Worm (Caenorhabditis elegans) whole organism, early embryonic: Measurements from ENCODE around the gene cosa-1.

Source experiments
- B0310.2 ChIP-seq: sonication (generic microtip); optimal IDR thresholded peaks from 2 replicates; lab custom pipeline; 2016; ENCODE audit warnings: mild to moderate bottlenecking, missing genetic modification characterization, missing compliant biosample characterization
- F13C5.2 ChIP-seq: sonication (generic microtip); optimal IDR thresholded peaks from 2 replicates; lab custom pipeline; 2017; ENCODE audit warnings: mild to moderate bottlenecking, missing genetic modification characterization, inconsistent platforms, missing compliant biosample characterization
- aly-1 ChIP-seq: sonication (generic microtip); optimal IDR thresholded peaks from 2 replicates; lab custom pipeline; 2016; ENCODE audit warnings: missing genetic modification characterization, missing compliant biosample characterization
- ama-1 ChIP-seq: fragments of 150-350 bp; optimal IDR thresholded peaks from 2 replicates; lab custom pipeline; 2014
- ceh-13 ChIP-seq: fragments of 200-800 bp; sonication (Bioruptor generic); optimal IDR thresholded peaks from 2 replicates; lab custom pipeline; 2018; ENCODE audit warnings: mild to moderate bottlenecking, missing genetic modification characterization, missing compliant biosample characterization
- ceh-36 ChIP-seq: sonication (generic microtip); optimal IDR thresholded peaks from 2 replicates; lab custom pipeline; 2016; ENCODE audit warnings: missing genetic modification characterization, inconsistent platforms, missing compliant biosample characterization
- ets-7 ChIP-seq: sonication (generic microtip); optimal IDR thresholded peaks from 2 replicates; lab custom pipeline; 2016; ENCODE audit warnings: missing genotype, missing genetic modification characterization, missing compliant biosample characterization
- flt-1 ChIP-seq: fragments of 200-800 bp; sonication (Bioruptor generic); IDR thresholded peaks from 2 replicates; pipeline ENCODE4 v1.3.6; 2022; ENCODE audit warnings: missing genetic modification characterization, missing compliant biosample characterization
- hmbx-1 ChIP-seq: sonication (generic microtip); optimal IDR thresholded peaks from 2 replicates; lab custom pipeline; 2016; ENCODE audit warnings: mild to moderate bottlenecking, missing genetic modification characterization, missing compliant biosample characterization
- hmg-4 ChIP-seq: fragments of 200-800 bp; sonication (Bioruptor generic); optimal IDR thresholded peaks from 2 replicates; lab custom pipeline; 2018; ENCODE audit warnings: mild to moderate bottlenecking, missing genetic modification characterization, missing compliant biosample characterization
- hnd-1 ChIP-seq: sonication (generic microtip); optimal IDR thresholded peaks from 2 replicates; lab custom pipeline; 2016; ENCODE audit warnings: missing genetic modification characterization, missing compliant biosample characterization
- pes-1 ChIP-seq: fragments of 200-800 bp; sonication (Bioruptor generic); IDR thresholded peaks from 2 replicates; pipeline ENCODE4 v1.3.6; 2022; ENCODE audit warnings: missing genetic modification reagents, missing genetic modification characterization, missing compliant biosample characterization
- scrt-1 ChIP-seq: fragments of 200-800 bp; sonication (Bioruptor generic); IDR thresholded peaks from 2 replicates; pipeline ENCODE4 v1.3.6; 2022; ENCODE audit warnings: missing genetic modification characterization, missing compliant biosample characterization
- sea-1 ChIP-seq: fragments of 200-800 bp; sonication (Bioruptor generic); conservative IDR thresholded peaks from 2 replicates; pipeline ENCODE4 v1.3.6; 2022; ENCODE audit warnings: missing genetic modification characterization, missing compliant biosample characterization
- tbx-11 ChIP-seq: fragments of 200-800 bp; sonication (Bioruptor generic); IDR thresholded peaks from 2 replicates; pipeline ENCODE4 v1.3.6; 2022; ENCODE audit warnings: missing genetic modification characterization, missing compliant biosample characterization
- tbx-37 ChIP-seq: fragments of 200-800 bp; sonication (Bioruptor generic); conservative IDR thresholded peaks from 2 replicates; pipeline ENCODE4 v1.3.6; 2022; ENCODE audit warnings: missing genetic modification reagents, missing genetic modification characterization, missing compliant biosample characterization
- tra-4 ChIP-seq: sonication (generic microtip); optimal IDR thresholded peaks from 2 replicates; lab custom pipeline; 2017; ENCODE audit warnings: missing genetic modification characterization, missing compliant biosample characterization

The cosa-1 gene

DNA sequence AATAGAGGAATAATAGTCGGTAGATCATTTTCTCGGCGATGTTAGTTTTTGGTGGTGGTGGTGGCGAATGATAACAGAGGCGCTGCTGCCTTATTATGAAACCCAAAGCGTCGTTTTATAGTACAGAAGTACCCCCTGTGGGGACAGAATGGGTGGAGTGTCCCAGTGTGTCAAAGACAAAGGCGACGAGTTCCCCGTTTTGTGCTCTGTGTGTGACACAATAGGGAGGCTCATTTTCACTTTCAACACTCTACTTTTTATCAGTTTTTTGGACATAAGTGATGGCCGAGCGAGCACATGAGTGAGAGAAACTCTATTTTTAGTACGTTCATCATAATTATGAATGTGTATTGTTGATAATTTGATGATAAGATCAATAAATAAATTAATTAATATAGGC lies 34.8 kb downstream of the cosa-1 start, which contains the start of gene pho-9:
pho-9 (minus strand) TSS at position 91 of the 400 bp plus-strand sequence.
- TF ChIP-seq tra-4 (no peak), sea-1 (GFP tag; lab: Robert Waterston, UW) (no peak), pes-1 (GFP tag; lab: Robert Waterston, UW) (no peak), aly-1 (tag; lab: Kevin White, UChicago) (no peak)

DNA sequence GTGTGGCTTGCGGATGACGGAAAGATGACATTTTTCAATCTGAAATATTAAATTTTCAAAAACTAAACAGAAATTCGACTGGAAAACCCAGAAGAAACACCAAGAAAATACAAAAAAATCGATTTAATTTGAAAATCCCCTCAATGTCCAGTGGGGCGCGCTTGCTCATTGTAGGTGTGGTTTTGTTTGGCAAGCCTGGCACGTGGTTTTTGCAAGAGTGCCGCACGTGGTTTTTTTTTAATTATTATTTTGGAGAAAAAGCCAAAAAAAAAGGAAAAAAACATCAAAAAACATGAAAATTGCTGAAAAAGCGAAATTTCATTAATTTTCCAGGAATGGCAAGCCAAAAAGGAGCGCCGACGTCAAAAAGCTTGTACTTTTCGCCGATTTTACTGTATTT lies 42.7 kb downstream of the cosa-1 start, which contains the start of gene swsn-3:
swsn-3 (minus strand) TSS at position 45 of the 400 bp plus-strand sequence.
- peak; percentile 44 for TF ChIP-seq hmbx-1 (tag; lab: Kevin White, UChicago)
- peak; percentile 86 for TF ChIP-seq sea-1 (GFP tag; lab: Robert Waterston, UW)
- peak; percentile 80 for TF ChIP-seq aly-1 (tag; lab: Kevin White, UChicago)
- TF ChIP-seq flt-1 (GFP tag; lab: Robert Waterston, UW) = peak; percentile 73; the same call in 1 of the 2 replicates
- TF ChIP-seq scrt-1 (GFP tag; lab: Robert Waterston, UW) = peak; percentile 84
- peak; percentile 79 for TF ChIP-seq tbx-37 (GFP tag; lab: Robert Waterston, UW)
- TF ChIP-seq F13C5.2 (tag; lab: Kevin White, UChicago) = peak; percentile 96
- TF ChIP-seq pes-1 (GFP tag; lab: Robert Waterston, UW) = peak; percentile 87
- TF ChIP-seq ama-1 (lab: Kevin White, UChicago) = no peak
- peak; percentile 55 for TF ChIP-seq tra-4
- TF ChIP-seq B0310.2 = peak; percentile 61
- TF ChIP-seq tbx-11 (GFP tag; lab: Robert Waterston, UW) = peak; percentile 81
- TF ChIP-seq hnd-1 (tag; lab: Kevin White, UChicago) = peak; percentile 68
- peak; percentile 58 for TF ChIP-seq ets-7
- peak; percentile 79 for TF ChIP-seq hmg-4 (GFP tag; lab: Kevin White, UChicago)
- peak; percentile 70 for TF ChIP-seq ceh-13 (GFP tag; lab: Kevin White, UChicago)
- peak; percentile 75 for TF ChIP-seq ceh-36

DNA sequence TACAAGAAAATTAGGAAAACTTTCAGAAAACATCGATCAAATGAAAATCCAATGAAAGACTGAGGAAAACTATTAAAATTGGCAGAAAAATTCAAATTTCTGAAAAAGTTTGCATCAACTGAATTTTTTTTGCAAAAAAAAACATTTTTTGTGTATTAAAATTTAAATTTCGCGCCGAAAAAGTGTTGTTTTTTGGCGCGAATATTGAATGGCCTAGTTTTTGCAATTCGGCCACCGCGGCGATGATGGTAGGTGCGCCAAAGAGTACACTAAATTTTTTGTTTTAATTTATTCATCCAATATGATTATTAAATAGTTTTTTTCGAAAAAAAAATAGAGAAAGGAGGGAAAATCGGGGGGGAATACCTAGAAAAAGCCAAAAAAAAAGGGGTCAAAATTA lies 43.2 kb downstream of the cosa-1 start:
- TF ChIP-seq hnd-1 (tag; lab: Kevin White, UChicago) (no peak), ceh-13 (GFP tag; lab: Kevin White, UChicago) (no peak), ama-1 (lab: Kevin White, UChicago) (no peak), ceh-36 (no peak), scrt-1 (GFP tag; lab: Robert Waterston, UW) (no peak), hmg-4 (GFP tag; lab: Kevin White, UChicago) (no peak), sea-1 (GFP tag; lab: Robert Waterston, UW) (no peak), flt-1 (GFP tag; lab: Robert Waterston, UW) (no peak), hmbx-1 (tag; lab: Kevin White, UChicago) (no peak), tbx-11 (GFP tag; lab: Robert Waterston, UW) (no peak), ets-7 (no peak), tra-4 (no peak), tbx-37 (GFP tag; lab: Robert Waterston, UW) (no peak), B0310.2 (no peak), aly-1 (tag; lab: Kevin White, UChicago) (no peak), pes-1 (GFP tag; lab: Robert Waterston, UW) (no peak), F13C5.2 (tag; lab: Kevin White, UChicago) (no peak)

DNA sequence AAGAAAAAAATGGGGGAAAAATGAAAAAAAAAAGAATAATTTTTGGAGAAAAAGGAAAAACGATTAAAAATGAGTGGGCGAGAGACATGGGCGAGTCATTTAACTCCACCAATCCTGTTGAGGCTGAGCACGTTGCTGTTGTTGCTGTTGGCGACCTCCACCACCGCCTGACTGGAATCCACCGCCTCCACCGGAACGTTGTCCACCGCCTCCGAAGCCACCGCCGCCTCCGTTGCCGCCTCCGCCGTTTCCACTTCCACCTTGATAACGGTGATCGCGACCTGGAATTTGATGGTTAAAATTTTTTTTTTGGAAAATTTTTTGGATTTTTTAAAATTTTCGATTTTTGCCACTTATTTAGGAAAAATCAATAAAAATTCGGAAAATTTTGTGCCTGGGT lies 44.8 kb downstream of the cosa-1 start:
- TF ChIP-seq hnd-1 (tag; lab: Kevin White, UChicago) = no peak
- TF ChIP-seq hmbx-1 (tag; lab: Kevin White, UChicago) = no peak
- TF ChIP-seq ceh-13 (GFP tag; lab: Kevin White, UChicago) = no peak
- no peak for TF ChIP-seq flt-1 (GFP tag; lab: Robert Waterston, UW)
- no peak for TF ChIP-seq scrt-1 (GFP tag; lab: Robert Waterston, UW)
- no peak for TF ChIP-seq tbx-37 (GFP tag; lab: Robert Waterston, UW)
- no peak for TF ChIP-seq aly-1 (tag; lab: Kevin White, UChicago)
- TF ChIP-seq F13C5.2 (tag; lab: Kevin White, UChicago) = no peak
- TF ChIP-seq ama-1 (lab: Kevin White, UChicago) = no peak
- TF ChIP-seq hmg-4 (GFP tag; lab: Kevin White, UChicago) = no peak
- TF ChIP-seq tra-4 = no peak
- TF ChIP-seq tbx-11 (GFP tag; lab: Robert Waterston, UW) = no peak
- TF ChIP-seq sea-1 (GFP tag; lab: Robert Waterston, UW) = no peak
- TF ChIP-seq ets-7 = no peak
- TF ChIP-seq ceh-36 = no peak
- no peak for TF ChIP-seq B0310.2
- no peak for TF ChIP-seq pes-1 (GFP tag; lab: Robert Waterston, UW)

DNA sequence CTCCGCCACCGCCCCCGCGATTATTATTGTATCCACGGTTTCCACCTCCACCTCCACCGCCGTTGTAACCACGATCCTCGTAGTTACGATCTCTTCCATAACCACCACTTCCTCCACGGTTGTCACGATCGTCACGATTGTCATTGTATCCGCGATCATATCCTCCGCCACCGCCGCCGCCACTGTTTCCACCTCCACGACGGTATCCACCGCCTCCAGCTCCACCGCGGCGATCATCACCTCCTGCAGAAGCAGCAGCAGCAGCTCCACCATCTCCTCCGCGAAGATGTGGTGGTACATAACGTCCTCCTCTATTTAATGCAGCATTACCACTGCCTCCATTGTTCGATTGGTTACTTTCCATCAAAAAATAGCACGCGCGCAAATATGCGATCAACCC lies 52.7 kb downstream of the cosa-1 start, which contains the start of gene laf-1:
laf-1 (minus strand) TSS at position 399 of the 400 bp plus-strand sequence.
- TF ChIP-seq hnd-1 (tag; lab: Kevin White, UChicago) (no peak), B0310.2 (no peak), aly-1 (tag; lab: Kevin White, UChicago) (no peak), F13C5.2 (tag; lab: Kevin White, UChicago) (no peak), ceh-36 (no peak), ama-1 (lab: Kevin White, UChicago) (no peak), scrt-1 (GFP tag; lab: Robert Waterston, UW) (no peak), ets-7 (no peak), pes-1 (GFP tag; lab: Robert Waterston, UW) (no peak), ceh-13 (GFP tag; lab: Kevin White, UChicago) (no peak), hmg-4 (GFP tag; lab: Kevin White, UChicago) (no peak), hmbx-1 (tag; lab: Kevin White, UChicago) (no peak), flt-1 (GFP tag; lab: Robert Waterston, UW) (no peak), sea-1 (GFP tag; lab: Robert Waterston, UW) (no peak), tra-4 (no peak), tbx-11 (GFP tag; lab: Robert Waterston, UW) (no peak), tbx-37 (GFP tag; lab: Robert Waterston, UW) (no peak)

DNA sequence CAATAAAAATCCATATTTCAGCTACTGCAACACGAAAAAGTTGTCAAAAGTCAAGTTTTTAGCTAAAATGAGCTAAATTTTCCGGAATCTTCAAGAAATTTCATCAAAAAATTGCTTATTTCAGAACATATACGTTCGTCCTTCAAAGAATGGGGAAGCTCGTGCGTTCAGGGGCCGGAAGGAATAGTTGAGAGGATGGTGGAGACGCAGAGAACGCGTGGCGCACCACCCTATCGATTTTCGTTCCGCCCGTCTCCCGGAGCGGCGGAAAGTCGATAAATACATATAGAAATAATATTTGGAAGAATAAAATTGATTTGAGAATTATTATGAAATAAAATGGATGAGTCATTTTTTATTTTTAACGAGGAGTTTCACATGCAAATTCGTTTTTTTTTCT lies 54.4 kb downstream of the cosa-1 start:
- TF ChIP-seq scrt-1 (GFP tag; lab: Robert Waterston, UW) (no peak), tbx-37 (GFP tag; lab: Robert Waterston, UW) (no peak), hnd-1 (tag; lab: Kevin White, UChicago) (no peak), F13C5.2 (tag; lab: Kevin White, UChicago) (no peak), ets-7 (peak; percentile 76), aly-1 (tag; lab: Kevin White, UChicago) (no peak), pes-1 (GFP tag; lab: Robert Waterston, UW) (no peak), hmg-4 (GFP tag; lab: Kevin White, UChicago) (no peak), ama-1 (lab: Kevin White, UChicago) (no peak)
